Worm (Caenorhabditis elegans) whole organism, L4 larva: ENCODE data around the gene K03B8.11.

ENCODE experiments used
- D1046.2 ChIP-seq: fragments of 200-800 bp; sonication (Bioruptor generic); IDR thresholded peaks from 2 replicates; pipeline ENCODE4 v1.3.6; 2022; ENCODE audit warnings: missing genetic modification characterization, missing compliant biosample characterization
- F44E2.7 ChIP-seq: fragments of 200-800 bp; sonication (Bioruptor generic); IDR thresholded peaks from 2 replicates; pipeline ENCODE4 v2.1.2; 2022; ENCODE audit warnings: missing genetic modification characterization, missing compliant biosample characterization
- F49E8.2 ChIP-seq: sonication (generic microtip); optimal IDR thresholded peaks from 2 replicates; lab custom pipeline; 2016; ENCODE audit warnings: missing compliant biosample characterization, mild to moderate bottlenecking, missing genetic modification characterization, borderline replicate concordance
- R02D3.7 ChIP-seq: fragments of 150-350 bp; sonication (generic microtip); optimal IDR thresholded peaks from 3 replicates; lab custom pipeline; 2014; ENCODE audit warnings: missing biosample characterization, missing genetic modification characterization
- T20F7.1 ChIP-seq: fragments of 200-800 bp; sonication (Bioruptor generic); optimal IDR thresholded peaks from 2 replicates; lab custom pipeline; 2018; ENCODE audit warnings: mild to moderate bottlenecking, missing genetic modification characterization, missing compliant biosample characterization
- Y105C5A.15 ChIP-seq: fragments of 200-800 bp; sonication (Bioruptor generic); IDR thresholded peaks from 2 replicates; pipeline ENCODE4 v1.3.6; 2022; ENCODE audit warnings: missing genetic modification characterization, missing compliant biosample characterization
- aha-1 ChIP-seq: fragments of 150-350 bp; peaks from one replicate; lab custom pipeline; 2014; ENCODE audit warnings: missing biosample characterization, missing genetic modification characterization
- arid-1 ChIP-seq: fragments of 200-800 bp; sonication (Bioruptor generic); conservative IDR thresholded peaks from 2 replicates; pipeline ENCODE4 v1.3.6; 2022; ENCODE audit warnings: missing genetic modification reagents, missing genetic modification characterization, missing compliant biosample characterization
- ceh-20 ChIP-seq: fragments of 200-800 bp; sonication (Bioruptor generic); IDR thresholded peaks from 2 replicates; pipeline ENCODE4 v1.3.6; 2022; ENCODE audit warnings: missing genetic modification reagents, missing genetic modification characterization, missing compliant biosample characterization
- ceh-28 ChIP-seq: fragments of 150-350 bp; optimal IDR thresholded peaks from 2 replicates; lab custom pipeline; 2014; ENCODE audit warnings: missing biosample characterization, missing genetic modification reagents, missing genetic modification characterization
- ceh-44 ChIP-seq: fragments of 200-800 bp; sonication (Bioruptor generic); IDR thresholded peaks from 2 replicates; pipeline ENCODE4 v1.3.6; 2022; ENCODE audit warnings: missing genetic modification reagents, missing genetic modification characterization, missing compliant biosample characterization
- ceh-82 ChIP-seq: sonication (generic microtip); optimal IDR thresholded peaks from 2 replicates; lab custom pipeline; 2017; ENCODE audit warnings: missing biosample characterization, missing genetic modification characterization
- daf-16 ChIP-seq, 3 experiments: sonication (generic microtip); optimal IDR thresholded peaks; 2 replicates each; lab custom pipeline; 2016 to 2017; ENCODE audit warnings: missing genetic modification characterization in 3 of 3, missing genetic modification reagents in 3 of 3, mild to moderate bottlenecking in 2 of 3, missing compliant biosample characterization in 2 of 3, missing biosample characterization in 1 of 3, moderate library complexity in 1 of 3
- dmd-8 ChIP-seq: fragments of 200-800 bp; sonication (Bioruptor generic); IDR thresholded peaks from 2 replicates; pipeline ENCODE4 v1.3.6; 2022; ENCODE audit warnings: missing genetic modification characterization, missing compliant biosample characterization
- dpl-1 ChIP-seq: fragments of 150-350 bp; optimal IDR thresholded peaks from 2 replicates; lab custom pipeline; 2014; ENCODE audit warnings: missing biosample characterization, missing genetic modification reagents, missing genetic modification characterization
- dve-1 ChIP-seq: sonication (generic microtip); optimal IDR thresholded peaks from 2 replicates; lab custom pipeline; 2017; ENCODE audit warnings: antibody characterized with exemption, mild to moderate bottlenecking, missing genetic modification characterization, missing compliant biosample characterization; ENCODE audit not compliant: insufficient read depth
- egl-43 ChIP-seq: fragments of 200-800 bp; sonication (Bioruptor generic); IDR thresholded peaks from 2 replicates; pipeline ENCODE4 v1.3.6; 2022; ENCODE audit warnings: missing genetic modification reagents, missing genetic modification characterization, missing compliant biosample characterization
- fkh-10 ChIP-seq: fragments of 150-350 bp; optimal IDR thresholded peaks from 2 replicates; lab custom pipeline; 2014; ENCODE audit warnings: missing biosample characterization, missing genetic modification reagents, missing genetic modification characterization
- gei-8 ChIP-seq: fragments of 200-800 bp; sonication (Bioruptor generic); optimal IDR thresholded peaks from 2 replicates; lab custom pipeline; 2018; ENCODE audit warnings: mild to moderate bottlenecking, missing genetic modification characterization, missing compliant biosample characterization
- hlh-11 ChIP-seq: fragments of 200-800 bp; sonication (Bioruptor generic); optimal IDR thresholded peaks from 2 replicates; lab custom pipeline; 2018; ENCODE audit warnings: mild to moderate bottlenecking, missing genetic modification characterization, missing compliant biosample characterization
- hlh-30 ChIP-seq: sonication (generic microtip); optimal IDR thresholded peaks from 2 replicates; lab custom pipeline; 2017; ENCODE audit warnings: antibody characterized with exemption, mild to moderate bottlenecking, missing genetic modification characterization, missing compliant biosample characterization; ENCODE audit not compliant: insufficient read depth
- hmg-1.1 ChIP-seq: fragments of 200-800 bp; sonication (Bioruptor generic); IDR thresholded peaks from 2 replicates; pipeline ENCODE4 v1.3.6; 2022; ENCODE audit warnings: missing genetic modification reagents, missing genetic modification characterization, missing compliant biosample characterization
- jun-1 ChIP-seq: fragments of 150-350 bp; optimal IDR thresholded peaks from 2 replicates; lab custom pipeline; 2014; ENCODE audit warnings: missing biosample characterization, missing genetic modification reagents, missing genetic modification characterization
- lim-7 ChIP-seq: fragments of 200-800 bp; sonication (Bioruptor generic); IDR thresholded peaks from 2 replicates; pipeline ENCODE4 v1.3.6; 2022; ENCODE audit warnings: missing genetic modification characterization, missing compliant biosample characterization
- mdl-1 ChIP-seq, 2 experiments: fragments of 150-350 bp in 1 of 2; sonication (generic microtip) in 1 of 2; optimal IDR thresholded peaks; 2 replicates each; lab custom pipeline; 2014 to 2017; ENCODE audit warnings: missing biosample characterization in 2 of 2, missing genetic modification characterization in 2 of 2
- nhr-10 ChIP-seq: fragments of 150-350 bp; optimal IDR thresholded peaks from 2 replicates; lab custom pipeline; 2014; ENCODE audit warnings: missing biosample characterization, missing genetic modification characterization
- nhr-28 ChIP-seq: fragments of 150-350 bp; optimal IDR thresholded peaks from 2 replicates; lab custom pipeline; 2014; ENCODE audit warnings: missing biosample characterization, missing genetic modification characterization
- nhr-6 ChIP-seq: fragments of 150-350 bp; optimal IDR thresholded peaks from 2 replicates; lab custom pipeline; 2014; ENCODE audit warnings: missing biosample characterization, missing genetic modification characterization
- php-3 ChIP-seq: fragments of 200-800 bp; sonication (Bioruptor generic); IDR thresholded peaks from 2 replicates; pipeline ENCODE4 v1.3.6; 2022; ENCODE audit warnings: missing genetic modification reagents, missing genetic modification characterization, missing compliant biosample characterization
- pqm-1 ChIP-seq: sonication (generic microtip); optimal IDR thresholded peaks from 2 replicates; lab custom pipeline; 2017; ENCODE audit warnings: missing biosample characterization, missing genetic modification characterization
- rbr-2 ChIP-seq: sonication (generic microtip); optimal IDR thresholded peaks from 2 replicates; lab custom pipeline; 2016; ENCODE audit warnings: missing genotype, missing genetic modification characterization, missing compliant biosample characterization
- saeg-2 ChIP-seq: fragments of 200-800 bp; sonication (Bioruptor generic); IDR thresholded peaks from 2 replicates; pipeline ENCODE4 v1.3.6; 2022; ENCODE audit warnings: missing genetic modification reagents, missing genetic modification characterization, missing compliant biosample characterization
- sdz-12 ChIP-seq: fragments of 200-800 bp; sonication (Bioruptor generic); optimal IDR thresholded peaks from 2 replicates; lab custom pipeline; 2018; ENCODE audit warnings: mild to moderate bottlenecking, missing genetic modification characterization, missing compliant biosample characterization
- set-16 ChIP-seq: fragments of 200-800 bp; sonication (Bioruptor generic); IDR thresholded peaks from 2 replicates; pipeline ENCODE4 v1.3.6; 2022; ENCODE audit warnings: missing genetic modification reagents, missing genetic modification characterization, missing compliant biosample characterization
- snpc-1.2 ChIP-seq: fragments of 200-800 bp; sonication (Bioruptor generic); IDR thresholded peaks from 2 replicates; pipeline ENCODE4 v1.3.6; 2022; ENCODE audit warnings: missing genetic modification reagents, missing genetic modification characterization, missing compliant biosample characterization
- unc-39 ChIP-seq: sonication (generic microtip); optimal IDR thresholded peaks from 2 replicates; lab custom pipeline; 2017; ENCODE audit warnings: missing biosample characterization, missing genetic modification characterization
- unc-62 ChIP-seq, 3 experiments: fragments of 150-350 bp in 1 of 3; sonication (generic microtip); optimal IDR thresholded peaks in 2 of 3; peaks in 1 of 3; 1 replicate in 1 of 3; 2 replicates in 2 of 3; lab custom pipeline; 2014 to 2017; ENCODE audit warnings: missing biosample characterization in 3 of 3, missing genetic modification characterization in 3 of 3, missing genetic modification reagents in 3 of 3, missing genotype in 1 of 3
- vab-7 ChIP-seq: fragments of 200-800 bp; sonication (Bioruptor generic); IDR thresholded peaks from 2 replicates; pipeline ENCODE4 v1.3.6; 2022; ENCODE audit warnings: missing genetic modification reagents, missing genetic modification characterization, missing compliant biosample characterization
- zfp-3 ChIP-seq: fragments of 200-800 bp; sonication (Bioruptor generic); conservative IDR thresholded peaks from 2 replicates; pipeline ENCODE4 v1.3.6; 2022; ENCODE audit warnings: missing genetic modification reagents, missing genetic modification characterization, missing compliant biosample characterization
- ztf-7 ChIP-seq: fragments of 150-350 bp; optimal IDR thresholded peaks from 2 replicates; lab custom pipeline; 2014; ENCODE audit warnings: missing biosample characterization, missing genetic modification characterization

K03B8.11 gene

DNA sequence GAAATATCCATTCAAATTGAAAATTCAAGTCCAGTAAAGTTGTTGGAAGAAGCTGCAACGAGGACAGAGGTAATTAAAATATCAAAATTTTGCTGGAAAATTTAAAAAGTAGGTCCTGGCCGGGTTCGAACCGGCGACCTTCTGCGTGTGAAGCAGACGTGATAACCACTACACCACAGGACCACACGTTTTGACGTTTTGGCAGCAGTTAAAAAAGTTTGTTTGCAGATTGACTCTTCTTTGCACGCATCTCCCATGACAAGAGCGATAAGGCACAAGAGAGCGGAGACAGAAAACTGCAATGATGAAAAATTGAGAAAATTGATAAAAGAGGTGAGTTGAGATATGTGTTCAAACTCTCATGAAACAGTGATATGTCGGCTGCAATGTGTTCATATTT lies 21.8 kb upstream of the K03B8.11 start (continued):
- TF ChIP-seq arid-1 (GFP tag; lab: Robert Waterston, UW), result peak; percentile 58; the same call in 1 of the 2 replicates
- peak; percentile 36 for TF ChIP-seq pqm-1
- TF ChIP-seq set-16, result no peak
- peak; percentile 27 for TF ChIP-seq gei-8 (GFP tag; lab: Kevin White, UChicago)
- TF ChIP-seq snpc-1.2, result peak; percentile 77; the same call in 1 of the 2 replicates
- TF ChIP-seq ceh-20 (GFP tag; lab: Robert Waterston, UW), result peak; percentile 49; the same call in 1 of the 2 replicates
- TF ChIP-seq dpl-1 (GFP tag; lab: Kevin White, UChicago), result peak; percentile 6
- peak; percentile 53; the same call in 1 of the 2 replicates for TF ChIP-seq php-3
- no peak for TF ChIP-seq unc-39 (tag; lab: Kevin White, UChicago)
- 0 out of 2 replicates have a peak, but pooled peaks have one; percentile 57 for TF ChIP-seq dmd-8
- peak; percentile 69 for TF ChIP-seq hlh-30 (tag; lab: Kevin White, UChicago)
- no peak for TF ChIP-seq dve-1 (tag; lab: Kevin White, UChicago)
- peak; percentile 75 for TF ChIP-seq lim-7
- TF ChIP-seq saeg-2 (GFP tag; lab: Robert Waterston, UW), result 0 out of 2 replicates have a peak, but pooled peaks have one; percentile 38
- TF ChIP-seq T20F7.1 (GFP tag; lab: Kevin White, UChicago), result peak; percentile 17
- 0 out of 2 replicates have a peak, but pooled peaks have one; percentile 52 for TF ChIP-seq F44E2.7 (GFP tag; lab: Robert Waterston, UW)
- TF ChIP-seq zfp-3, result peak; percentile 70; the same call in 1 of the 2 replicates

DNA sequence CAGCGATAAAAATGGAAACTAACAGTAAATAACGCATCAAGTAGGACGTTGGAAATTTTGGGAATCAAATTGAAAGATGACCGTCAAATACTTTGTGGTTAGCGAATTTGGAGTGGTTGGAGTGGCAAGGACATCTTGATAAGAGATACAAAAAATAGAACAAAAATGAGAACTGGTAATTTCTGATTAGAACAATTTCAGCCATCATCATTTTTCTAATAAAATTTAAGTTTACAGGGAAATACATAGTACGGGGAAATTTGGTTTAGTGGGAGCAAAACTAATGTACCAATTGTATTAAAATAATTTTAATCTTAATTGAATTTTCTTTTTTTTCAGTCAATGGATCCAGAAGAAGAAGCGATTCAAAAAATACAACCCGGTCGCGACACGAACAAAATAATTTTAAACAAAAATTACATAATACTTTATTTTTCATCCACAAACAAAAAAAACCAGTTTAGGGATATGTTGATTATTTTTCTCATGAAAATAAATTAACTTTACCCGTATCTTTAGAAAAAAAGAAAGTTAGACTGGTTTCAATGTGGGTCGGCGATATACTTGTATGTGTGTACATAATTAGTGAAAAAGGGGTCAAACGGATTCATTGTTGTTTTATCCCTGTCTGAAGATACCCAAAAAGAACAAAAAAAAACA lies 20.7 kb upstream of the K03B8.11 start, which contains the start of the genes K03B8.8 and grl-3:
K03B8.8 (minus strand) TSS at position 101 of the 660 bp plus-strand sequence.
grl-3 (plus strand) TSS at position 610 of the 660 bp plus-strand sequence.
- TF ChIP-seq ceh-44 (GFP tag; lab: Robert Waterston, UW) (no peak), nhr-28 (tag; lab: Kevin White, UChicago) (peak; percentile 20)

- TF ChIP-seq unc-62 (GFP tag; optimal IDR thresholded peaks at IDR 0.05 in 1 of 2; lab: Kevin White, UChicago), result peak in 1 of 2 experiments; percentile 64
- TF ChIP-seq unc-62 (tag; optimal IDR thresholded peaks at IDR 0.05; lab: Kevin White, UChicago), result no peak
- no peak for TF ChIP-seq set-16
- no peak for TF ChIP-seq fkh-10 (GFP tag; lab: Kevin White, UChicago)
- TF ChIP-seq egl-43 (GFP tag; lab: Robert Waterston, UW), result no peak
- peak; percentile 70 for TF ChIP-seq aha-1 (tag; lab: Kevin White, UChicago)
- TF ChIP-seq R02D3.7 (tag; lab: Kevin White, UChicago), result no peak
- no peak for TF ChIP-seq jun-1 (tag; lab: Kevin White, UChicago)
- TF ChIP-seq ztf-7 (tag; lab: Kevin White, UChicago), result no peak
- no peak for TF ChIP-seq dmd-8
- TF ChIP-seq F49E8.2 (tag; lab: Kevin White, UChicago), result no peak
- no peak for TF ChIP-seq hmg-1.1 (GFP tag; lab: Robert Waterston, UW)
- no peak for TF ChIP-seq nhr-6 (tag; lab: Kevin White, UChicago)
- no peak for TF ChIP-seq nhr-10 (tag; lab: Kevin White, UChicago)
- TF ChIP-seq mdl-1 (tag; optimal IDR thresholded peaks at IDR 0.05; lab: Kevin White, UChicago), result no peak
- TF ChIP-seq hlh-11 (tag; lab: Kevin White, UChicago), result no peak
Measured at ce11 chrV:11407251-11407650, 17.0 kb upstream of the K03B8.11 start, which contains the start of gene K03B8.6. TSS of gene K03B8.6 (plus strand) at chrV:11407584.

ce11 chrV:11403702-11404101 lies 13.4 kb upstream of the K03B8.11 start:
- TF ChIP-seq snpc-1.2 (no peak), D1046.2 (no peak), daf-16 (GFP tag; optimal IDR thresholded peaks at IDR 0.05; lab: Kevin White, UChicago) (no peak), daf-16 (tag; optimal IDR thresholded peaks at IDR 0.05; lab: Kevin White, UChicago) (peak; percentile 76), dve-1 (tag; lab: Kevin White, UChicago) (peak; percentile 53), ceh-28 (tag; lab: Kevin White, UChicago) (no peak), php-3 (0 out of 2 replicates have a peak, but pooled peaks have one; percentile 38), rbr-2 (no peak), pqm-1 (peak; percentile 64), sdz-12 (GFP tag; lab: Kevin White, UChicago) (no peak), hlh-11 (tag; lab: Kevin White, UChicago) (peak; percentile 55), nhr-28 (tag; lab: Kevin White, UChicago) (peak; percentile 32), vab-7 (GFP tag; lab: Robert Waterston, UW) (no peak), aha-1 (tag; lab: Kevin White, UChicago) (peak; percentile 44), Y105C5A.15 (GFP tag; lab: Robert Waterston, UW) (no peak), ceh-82 (tag; lab: Kevin White, UChicago) (no peak)
